Worm (Caenorhabditis elegans): ENCODE measurements around the gene R10F2.4.

The R10F2.4 gene

DNA sequence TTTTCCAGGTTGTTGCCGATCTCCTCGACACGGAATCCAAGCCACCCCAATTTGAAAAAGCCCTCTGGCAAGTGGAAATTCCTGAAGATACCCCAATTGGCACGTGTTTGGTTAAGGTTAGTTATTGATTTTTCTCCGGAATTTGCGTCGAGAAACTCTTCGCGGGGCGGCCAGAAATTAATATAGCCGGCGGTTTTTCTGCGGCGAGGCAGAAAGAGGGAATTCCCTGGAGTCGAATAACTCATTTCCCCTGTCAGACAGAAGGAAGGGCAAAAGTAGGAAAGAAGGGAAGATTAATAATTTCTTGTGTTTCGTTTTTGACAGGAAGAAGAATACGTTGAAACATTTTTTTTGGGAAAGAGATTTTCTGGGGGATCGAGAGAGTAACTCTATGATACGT lies 4.3 kb downstream of the R10F2.4 start:
- no peak for TF ChIP-seq hmg-4 (GFP tag; optimal IDR thresholded peaks at IDR 0.05)
- no peak for TF ChIP-seq ceh-36 (tag; optimal IDR thresholded peaks at IDR 0.05)
- no peak for TF ChIP-seq B0310.2 (tag; optimal IDR thresholded peaks at IDR 0.05)
- no peak for TF ChIP-seq tra-4 (tag; optimal IDR thresholded peaks at IDR 0.05)
- no peak for TF ChIP-seq tbx-37 (GFP tag; conservative IDR thresholded peaks at IDR 0.05)
- no peak for TF ChIP-seq ama-1 (optimal IDR thresholded peaks at IDR 0.05)
- TF ChIP-seq ceh-13 (GFP tag; optimal IDR thresholded peaks at IDR 0.05), result no peak

DNA sequence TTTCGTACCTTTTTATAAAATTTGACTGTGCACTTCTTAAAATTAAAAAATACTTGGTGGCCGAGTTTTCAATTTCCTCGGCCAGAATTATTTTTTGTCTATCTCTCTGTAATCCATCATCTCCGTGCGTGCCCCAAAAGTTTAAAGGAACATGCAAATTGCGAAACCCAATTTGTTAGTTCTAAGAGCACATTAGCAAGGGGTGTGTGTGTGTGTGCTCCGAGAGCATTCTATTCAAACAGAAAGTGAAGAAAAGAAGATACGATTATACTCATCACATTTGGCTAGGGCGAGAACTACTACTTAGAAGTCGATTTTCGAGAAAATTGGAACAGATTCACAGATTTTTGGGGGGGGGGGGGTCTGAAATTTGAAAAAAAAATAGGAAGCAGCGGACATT lies 8.9 kb downstream of the R10F2.4 start:
- TF ChIP-seq tra-4 (tag; optimal IDR thresholded peaks at IDR 0.05) (no peak), flt-1 (GFP tag; IDR thresholded peaks at IDR 0.05) (no peak), hnd-1 (tag; optimal IDR thresholded peaks at IDR 0.05) (no peak), B0310.2 (tag; optimal IDR thresholded peaks at IDR 0.05) (no peak), hmbx-1 (tag; optimal IDR thresholded peaks at IDR 0.05) (no peak), sea-1 (GFP tag; conservative IDR thresholded peaks at IDR 0.05) (no peak), ceh-36 (tag; optimal IDR thresholded peaks at IDR 0.05) (no peak), hmg-4 (GFP tag; optimal IDR thresholded peaks at IDR 0.05) (no peak), ets-7 (tag; optimal IDR thresholded peaks at IDR 0.05) (no peak), ama-1 (optimal IDR thresholded peaks at IDR 0.05) (no peak), pes-1 (GFP tag; IDR thresholded peaks at IDR 0.05) (no peak), F13C5.2 (tag; optimal IDR thresholded peaks at IDR 0.05) (no peak), ceh-13 (GFP tag; optimal IDR thresholded peaks at IDR 0.05) (no peak), tbx-37 (GFP tag; conservative IDR thresholded peaks at IDR 0.05) (no peak), tbx-11 (GFP tag; IDR thresholded peaks at IDR 0.05) (no peak), scrt-1 (GFP tag; IDR thresholded peaks at IDR 0.05) (no peak), aly-1 (tag; optimal IDR thresholded peaks at IDR 0.05) (no peak)

DNA sequence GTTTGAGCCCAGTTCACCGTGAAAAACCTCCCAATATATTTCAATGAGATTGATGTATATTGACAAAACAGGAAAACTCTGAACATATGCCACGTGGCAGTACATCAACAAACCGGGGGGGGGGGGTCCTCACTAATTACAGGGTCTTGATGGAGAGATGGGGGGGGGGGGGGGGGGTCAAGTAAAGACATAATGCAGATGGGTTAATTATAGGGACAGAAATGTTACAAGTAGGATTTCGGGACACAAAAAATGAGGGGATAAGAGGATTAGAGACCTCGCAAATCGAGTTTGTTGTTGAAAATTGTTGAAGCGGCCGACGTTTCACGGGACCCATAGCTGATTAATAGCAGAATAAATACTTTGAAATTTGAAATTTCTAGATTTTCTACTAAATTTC lies 10.0 kb downstream of the R10F2.4 start:
- TF ChIP-seq ceh-36 (tag; optimal IDR thresholded peaks at IDR 0.05) (peak; percentile 32), hnd-1 (tag; optimal IDR thresholded peaks at IDR 0.05) (no peak)

DNA sequence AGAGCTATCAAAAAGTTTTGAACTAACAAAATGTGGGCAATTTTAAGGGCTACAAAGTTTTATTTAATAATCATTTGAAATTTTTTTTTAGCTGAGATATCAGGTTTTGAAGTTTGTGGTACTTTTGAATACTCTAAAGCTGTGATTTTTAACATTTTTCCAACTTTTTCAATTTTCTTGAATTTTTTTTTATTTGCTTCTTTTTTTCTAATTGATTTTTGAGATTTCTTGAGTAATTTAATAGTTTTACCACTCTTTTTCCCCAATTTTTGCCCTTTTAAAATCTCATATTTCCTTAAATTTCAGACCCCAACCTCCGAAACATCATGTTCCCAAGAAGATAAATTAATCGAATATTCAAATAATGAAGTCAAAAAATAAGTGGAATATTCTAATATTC lies 12.3 kb downstream of the R10F2.4 start, which contains the start of gene cdh-1:
Gene cdh-1 (plus strand): TSS at position 301 of the 400 bp plus-strand sequence.
- no peak for TF ChIP-seq ceh-36 (tag; optimal IDR thresholded peaks at IDR 0.05)
- TF ChIP-seq ceh-13 (GFP tag; optimal IDR thresholded peaks at IDR 0.05), result no peak
- no peak for TF ChIP-seq ets-7 (tag; optimal IDR thresholded peaks at IDR 0.05)
- TF ChIP-seq B0310.2 (tag; optimal IDR thresholded peaks at IDR 0.05), result no peak
- no peak for TF ChIP-seq hnd-1 (tag; optimal IDR thresholded peaks at IDR 0.05)
- TF ChIP-seq hmg-4 (GFP tag; optimal IDR thresholded peaks at IDR 0.05), result no peak
- no peak for TF ChIP-seq F13C5.2 (tag; optimal IDR thresholded peaks at IDR 0.05)
- no peak for TF ChIP-seq tra-4 (tag; optimal IDR thresholded peaks at IDR 0.05)
- no peak for TF ChIP-seq tbx-11 (GFP tag; IDR thresholded peaks at IDR 0.05)
- TF ChIP-seq tbx-37 (GFP tag; conservative IDR thresholded peaks at IDR 0.05), result no peak
- TF ChIP-seq aly-1 (tag; optimal IDR thresholded peaks at IDR 0.05), result no peak

DNA sequence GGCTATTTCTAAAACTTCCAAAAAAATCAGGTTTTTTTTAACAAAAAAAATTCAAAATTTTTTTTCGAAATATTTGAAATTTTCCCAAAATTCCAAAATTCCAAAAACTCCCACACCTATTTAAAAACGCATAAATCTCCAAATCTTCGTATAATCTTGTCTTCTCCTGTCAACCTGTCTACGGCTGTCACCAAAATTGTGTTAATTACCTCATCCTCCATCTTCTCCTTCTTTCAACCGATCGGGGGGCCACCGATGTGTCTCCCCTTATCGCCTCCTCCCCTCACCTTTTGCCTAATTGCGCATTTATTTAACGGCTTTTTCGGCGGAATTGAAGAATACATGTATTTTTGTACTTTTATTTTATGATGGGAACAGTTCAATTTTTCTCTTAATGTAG lies 14.1 kb downstream of the R10F2.4 start:
- TF ChIP-seq ets-7 (tag; optimal IDR thresholded peaks at IDR 0.05) (no peak), hmbx-1 (tag; optimal IDR thresholded peaks at IDR 0.05) (no peak), tra-4 (tag; optimal IDR thresholded peaks at IDR 0.05) (no peak), flt-1 (GFP tag; IDR thresholded peaks at IDR 0.05) (no peak), ceh-13 (GFP tag; optimal IDR thresholded peaks at IDR 0.05) (no peak), tbx-11 (GFP tag; IDR thresholded peaks at IDR 0.05) (no peak), scrt-1 (GFP tag; IDR thresholded peaks at IDR 0.05) (no peak), ama-1 (optimal IDR thresholded peaks at IDR 0.05) (no peak), tbx-37 (GFP tag; conservative IDR thresholded peaks at IDR 0.05) (no peak), F13C5.2 (tag; optimal IDR thresholded peaks at IDR 0.05) (no peak), sea-1 (GFP tag; conservative IDR thresholded peaks at IDR 0.05) (no peak), hnd-1 (tag; optimal IDR thresholded peaks at IDR 0.05) (no peak), pes-1 (GFP tag; IDR thresholded peaks at IDR 0.05) (no peak), aly-1 (tag; optimal IDR thresholded peaks at IDR 0.05) (no peak), ceh-36 (tag; optimal IDR thresholded peaks at IDR 0.05) (no peak), B0310.2 (tag; optimal IDR thresholded peaks at IDR 0.05) (no peak), hmg-4 (GFP tag; optimal IDR thresholded peaks at IDR 0.05) (no peak)

DNA sequence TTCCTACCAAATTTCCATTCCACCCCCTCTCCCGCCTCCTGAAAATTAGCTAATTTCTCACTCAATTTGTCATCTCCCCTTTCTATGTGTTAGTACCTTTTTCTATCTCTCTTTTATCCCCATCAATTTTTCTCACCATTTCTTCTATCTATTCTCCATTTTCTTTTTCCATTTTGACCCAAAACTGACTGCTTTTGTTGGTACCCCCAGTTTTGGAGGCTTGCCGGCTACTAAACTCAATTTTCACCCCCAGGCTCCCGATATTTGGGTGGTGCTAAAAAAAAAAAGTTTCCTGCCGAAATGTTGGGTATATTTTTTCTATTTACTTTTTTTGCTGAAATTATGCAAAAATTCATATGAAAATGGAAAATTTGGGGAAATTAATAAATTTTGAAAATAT lies 15.1 kb downstream of the R10F2.4 start:
- TF ChIP-seq F13C5.2 (tag; optimal IDR thresholded peaks at IDR 0.05) (no peak), tra-4 (tag; optimal IDR thresholded peaks at IDR 0.05) (no peak), B0310.2 (tag; optimal IDR thresholded peaks at IDR 0.05) (no peak), hmg-4 (GFP tag; optimal IDR thresholded peaks at IDR 0.05) (no peak), ama-1 (optimal IDR thresholded peaks at IDR 0.05) (no peak), ceh-36 (tag; optimal IDR thresholded peaks at IDR 0.05) (no peak), ets-7 (tag; optimal IDR thresholded peaks at IDR 0.05) (no peak), sea-1 (GFP tag; conservative IDR thresholded peaks at IDR 0.05) (no peak), pes-1 (GFP tag; IDR thresholded peaks at IDR 0.05) (no peak), hmbx-1 (tag; optimal IDR thresholded peaks at IDR 0.05) (no peak), tbx-37 (GFP tag; conservative IDR thresholded peaks at IDR 0.05) (no peak), flt-1 (GFP tag; IDR thresholded peaks at IDR 0.05) (no peak)

DNA sequence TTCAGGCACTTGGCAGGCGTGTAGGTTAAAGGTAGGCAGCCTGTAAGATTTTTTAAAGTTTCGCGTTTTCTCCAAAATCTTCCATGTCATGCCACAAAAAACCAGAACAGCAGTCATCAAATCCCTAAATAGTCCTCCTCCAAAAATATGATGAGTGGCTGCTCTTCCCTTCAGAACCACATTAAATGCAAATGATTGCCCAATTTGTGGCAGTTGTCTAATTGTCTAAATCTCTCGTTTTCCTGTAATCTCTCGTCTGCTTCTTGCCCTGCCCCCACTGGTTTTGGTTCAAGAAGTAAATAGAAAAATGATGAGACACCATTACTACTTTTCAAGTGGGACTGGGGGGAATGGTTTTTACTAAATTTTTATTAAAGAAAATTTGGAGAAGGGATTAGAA lies 18.7 kb downstream of the R10F2.4 start:
- no peak for TF ChIP-seq tbx-37 (GFP tag; conservative IDR thresholded peaks at IDR 0.05)
- no peak for TF ChIP-seq hmg-4 (GFP tag; optimal IDR thresholded peaks at IDR 0.05)

DNA sequence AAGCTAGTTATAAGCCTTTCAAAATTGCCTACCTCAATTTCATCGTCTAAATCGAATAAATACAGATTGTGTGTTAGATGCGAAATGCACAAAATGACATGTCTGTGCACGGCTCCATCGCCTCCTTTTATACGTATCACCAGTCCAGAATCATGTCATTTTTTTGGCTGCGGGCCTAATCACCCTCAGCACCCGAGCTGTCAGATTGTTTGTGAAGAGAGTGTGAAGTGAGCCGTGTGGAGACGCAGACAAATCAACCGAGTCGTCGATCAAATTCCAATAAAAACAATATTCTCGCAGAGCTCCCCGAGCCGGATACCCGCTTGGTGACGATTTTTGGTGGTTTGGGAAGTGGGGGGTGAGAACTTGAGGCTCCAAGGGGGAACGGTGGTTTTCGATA lies 21.8 kb downstream of the R10F2.4 start, which contains the start of gene idpa-1:
Gene idpa-1 (minus strand): TSS at position 101 of the 400 bp plus-strand sequence.
- no peak for TF ChIP-seq scrt-1 (GFP tag; IDR thresholded peaks at IDR 0.05)
- TF ChIP-seq hmbx-1 (tag; optimal IDR thresholded peaks at IDR 0.05), result no peak
- no peak for TF ChIP-seq tbx-37 (GFP tag; conservative IDR thresholded peaks at IDR 0.05)
- TF ChIP-seq ets-7 (tag; optimal IDR thresholded peaks at IDR 0.05), result no peak
- no peak for TF ChIP-seq flt-1 (GFP tag; IDR thresholded peaks at IDR 0.05)
- TF ChIP-seq B0310.2 (tag; optimal IDR thresholded peaks at IDR 0.05), result no peak
- no peak for TF ChIP-seq pes-1 (GFP tag; IDR thresholded peaks at IDR 0.05)
- no peak for TF ChIP-seq tra-4 (tag; optimal IDR thresholded peaks at IDR 0.05)
- TF ChIP-seq aly-1 (tag; optimal IDR thresholded peaks at IDR 0.05), result no peak
- no peak for TF ChIP-seq F13C5.2 (tag; optimal IDR thresholded peaks at IDR 0.05)
